Worm (Caenorhabditis elegans): ENCODE data around the gene gcy-12.

DNA sequence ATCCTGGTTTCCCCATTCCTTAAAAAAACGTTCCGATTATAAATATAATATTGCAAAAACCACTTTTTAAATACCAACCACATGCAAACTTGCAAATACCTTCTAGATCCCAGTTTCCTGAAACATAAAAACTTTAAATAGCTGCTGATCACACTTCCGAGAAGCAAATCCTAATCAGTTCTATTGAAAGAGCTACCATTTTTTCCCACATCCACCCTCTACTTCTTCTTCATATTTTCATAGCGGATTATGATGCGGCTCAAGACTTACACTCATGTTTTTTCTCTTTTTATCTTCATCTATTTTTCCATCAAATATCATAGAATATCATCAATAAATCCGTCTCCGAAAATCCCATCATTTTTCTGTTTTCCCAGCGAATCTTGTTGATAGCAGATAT is 15.0 kb downstream of the gcy-12 start:
- no peak for TF ChIP-seq ztf-11 (tag; optimal IDR thresholded peaks at IDR 0.05)
- TF ChIP-seq nhr-28 (tag; optimal IDR thresholded peaks at IDR 0.05): no peak
- TF ChIP-seq zag-1 (tag; optimal IDR thresholded peaks at IDR 0.05): no peak
- no peak for TF ChIP-seq snpc-4 (tag; optimal IDR thresholded peaks at IDR 0.05)
- TF ChIP-seq pqm-1 (tag; optimal IDR thresholded peaks at IDR 0.05): no peak
- TF ChIP-seq tbx-2 (tag; optimal IDR thresholded peaks at IDR 0.05): no peak

Data from whole organism, L3 larva.